Worm (Caenorhabditis elegans) whole organism, early embryonic: ENCODE measurements around the gene F49C5.11.

Source experiments
- B0310.2 ChIP-seq: sonication (generic microtip); optimal IDR thresholded peaks from 2 replicates; lab custom pipeline; 2016; ENCODE audit warnings: mild to moderate bottlenecking, missing genetic modification characterization, missing compliant biosample characterization
- F13C5.2 ChIP-seq: sonication (generic microtip); optimal IDR thresholded peaks from 2 replicates; lab custom pipeline; 2017; ENCODE audit warnings: mild to moderate bottlenecking, missing genetic modification characterization, inconsistent platforms, missing compliant biosample characterization
- aly-1 ChIP-seq: sonication (generic microtip); optimal IDR thresholded peaks from 2 replicates; lab custom pipeline; 2016; ENCODE audit warnings: missing genetic modification characterization, missing compliant biosample characterization
- ama-1 ChIP-seq: fragments of 150-350 bp; optimal IDR thresholded peaks from 2 replicates; lab custom pipeline; 2014
- ceh-13 ChIP-seq: fragments of 200-800 bp; sonication (Bioruptor generic); optimal IDR thresholded peaks from 2 replicates; lab custom pipeline; 2018; ENCODE audit warnings: mild to moderate bottlenecking, missing genetic modification characterization, missing compliant biosample characterization
- ceh-36 ChIP-seq: sonication (generic microtip); optimal IDR thresholded peaks from 2 replicates; lab custom pipeline; 2016; ENCODE audit warnings: missing genetic modification characterization, inconsistent platforms, missing compliant biosample characterization
- ets-7 ChIP-seq: sonication (generic microtip); optimal IDR thresholded peaks from 2 replicates; lab custom pipeline; 2016; ENCODE audit warnings: missing genotype, missing genetic modification characterization, missing compliant biosample characterization
- flt-1 ChIP-seq: fragments of 200-800 bp; sonication (Bioruptor generic); IDR thresholded peaks from 2 replicates; pipeline ENCODE4 v1.3.6; 2022; ENCODE audit warnings: missing genetic modification characterization, missing compliant biosample characterization
- hmbx-1 ChIP-seq: sonication (generic microtip); optimal IDR thresholded peaks from 2 replicates; lab custom pipeline; 2016; ENCODE audit warnings: mild to moderate bottlenecking, missing genetic modification characterization, missing compliant biosample characterization
- hmg-4 ChIP-seq: fragments of 200-800 bp; sonication (Bioruptor generic); optimal IDR thresholded peaks from 2 replicates; lab custom pipeline; 2018; ENCODE audit warnings: mild to moderate bottlenecking, missing genetic modification characterization, missing compliant biosample characterization
- hnd-1 ChIP-seq: sonication (generic microtip); optimal IDR thresholded peaks from 2 replicates; lab custom pipeline; 2016; ENCODE audit warnings: missing genetic modification characterization, missing compliant biosample characterization
- pes-1 ChIP-seq: fragments of 200-800 bp; sonication (Bioruptor generic); IDR thresholded peaks from 2 replicates; pipeline ENCODE4 v1.3.6; 2022; ENCODE audit warnings: missing genetic modification reagents, missing genetic modification characterization, missing compliant biosample characterization
- scrt-1 ChIP-seq: fragments of 200-800 bp; sonication (Bioruptor generic); IDR thresholded peaks from 2 replicates; pipeline ENCODE4 v1.3.6; 2022; ENCODE audit warnings: missing genetic modification characterization, missing compliant biosample characterization
- sea-1 ChIP-seq: fragments of 200-800 bp; sonication (Bioruptor generic); conservative IDR thresholded peaks from 2 replicates; pipeline ENCODE4 v1.3.6; 2022; ENCODE audit warnings: missing genetic modification characterization, missing compliant biosample characterization
- tbx-11 ChIP-seq: fragments of 200-800 bp; sonication (Bioruptor generic); IDR thresholded peaks from 2 replicates; pipeline ENCODE4 v1.3.6; 2022; ENCODE audit warnings: missing genetic modification characterization, missing compliant biosample characterization
- tbx-37 ChIP-seq: fragments of 200-800 bp; sonication (Bioruptor generic); conservative IDR thresholded peaks from 2 replicates; pipeline ENCODE4 v1.3.6; 2022; ENCODE audit warnings: missing genetic modification reagents, missing genetic modification characterization, missing compliant biosample characterization
- tra-4 ChIP-seq: sonication (generic microtip); optimal IDR thresholded peaks from 2 replicates; lab custom pipeline; 2017; ENCODE audit warnings: missing genetic modification characterization, missing compliant biosample characterization

The F49C5.11 gene

ce11 chrII:12580952-12581351 is 25.3 kb downstream of the F49C5.11 start, which contains the start of gene clec-4:
Gene clec-4 (minus strand): TSS chrII:12581113.
- TF ChIP-seq ceh-36 (tag; lab: Kevin White, UChicago) (no peak), tbx-11 (GFP tag; lab: Robert Waterston, UW) (no peak), scrt-1 (GFP tag; lab: Robert Waterston, UW) (no peak), ceh-13 (GFP tag; lab: Kevin White, UChicago) (no peak), flt-1 (GFP tag; lab: Robert Waterston, UW) (no peak), hmg-4 (GFP tag; lab: Kevin White, UChicago) (no peak), B0310.2 (tag; lab: Kevin White, UChicago) (no peak), hnd-1 (no peak), aly-1 (tag; lab: Kevin White, UChicago) (no peak), ets-7 (tag; lab: Kevin White, UChicago) (no peak), sea-1 (no peak), tbx-37 (no peak), F13C5.2 (tag; lab: Kevin White, UChicago) (no peak), hmbx-1 (tag; lab: Kevin White, UChicago) (no peak), ama-1 (lab: Kevin White, UChicago) (no peak), tra-4 (tag; lab: Kevin White, UChicago) (no peak), pes-1 (GFP tag; lab: Robert Waterston, UW) (no peak)

- TF ChIP-seq F13C5.2 (tag; lab: Kevin White, UChicago) (no peak), pes-1 (GFP tag; lab: Robert Waterston, UW) (no peak), flt-1 (GFP tag; lab: Robert Waterston, UW) (no peak), scrt-1 (GFP tag; lab: Robert Waterston, UW) (no peak), tbx-11 (GFP tag; lab: Robert Waterston, UW) (no peak), hnd-1 (no peak), ceh-36 (tag; lab: Kevin White, UChicago) (no peak), hmbx-1 (tag; lab: Kevin White, UChicago) (no peak), tra-4 (tag; lab: Kevin White, UChicago) (no peak), aly-1 (tag; lab: Kevin White, UChicago) (no peak), B0310.2 (tag; lab: Kevin White, UChicago) (no peak), ama-1 (lab: Kevin White, UChicago) (no peak), hmg-4 (GFP tag; lab: Kevin White, UChicago) (no peak), tbx-37 (no peak), ets-7 (tag; lab: Kevin White, UChicago) (no peak), sea-1 (no peak), ceh-13 (GFP tag; lab: Kevin White, UChicago) (no peak)
Measured at ce11 chrII:12603667-12604621, 48.3 kb downstream of the F49C5.11 start, which contains the start of the genes ceh-100 and lips-15. Gene ceh-100 (minus strand): TSS chrII:12603680. Gene lips-15 (plus strand): TSS chrII:12604386.

ce11 chrII:12606108-12606507 is 50.4 kb downstream of the F49C5.11 start:
- TF ChIP-seq tbx-37 (no peak), aly-1 (tag; lab: Kevin White, UChicago) (no peak), F13C5.2 (tag; lab: Kevin White, UChicago) (no peak), pes-1 (GFP tag; lab: Robert Waterston, UW) (no peak), flt-1 (GFP tag; lab: Robert Waterston, UW) (no peak), ceh-13 (GFP tag; lab: Kevin White, UChicago) (no peak), ceh-36 (tag; lab: Kevin White, UChicago) (no peak), hmg-4 (GFP tag; lab: Kevin White, UChicago) (no peak), ama-1 (lab: Kevin White, UChicago) (no peak), ets-7 (tag; lab: Kevin White, UChicago) (no peak), hnd-1 (no peak), sea-1 (no peak), tbx-11 (GFP tag; lab: Robert Waterston, UW) (no peak; the same call in 1 of the 2 replicates), tra-4 (tag; lab: Kevin White, UChicago) (no peak), scrt-1 (GFP tag; lab: Robert Waterston, UW) (no peak), B0310.2 (tag; lab: Kevin White, UChicago) (no peak)
